Worm (Caenorhabditis elegans) whole organism, late embryonic: ENCODE data around the gene Y116A8C.469.
A peak's percentile ranks its signal among the peaks of the same experiment; 100 is the strongest.

Experiments
- C08G9.2 ChIP-seq: sonication (generic microtip); optimal IDR thresholded peaks from 2 replicates; lab custom pipeline; 2016; ENCODE audit warnings: mild to moderate bottlenecking, missing genetic modification characterization, moderate library complexity, missing compliant biosample characterization
- C38D4.7 ChIP-seq: fragments of 200-800 bp; sonication (Bioruptor generic); optimal IDR thresholded peaks from 2 replicates; lab custom pipeline; 2018; ENCODE audit warnings: mild to moderate bottlenecking, missing genetic modification characterization, moderate library complexity, missing compliant biosample characterization
- F13H6.1 ChIP-seq: sonication (generic microtip); optimal IDR thresholded peaks from 2 replicates; lab custom pipeline; 2016; ENCODE audit warnings: missing genetic modification characterization, missing compliant biosample characterization
- K02D7.2 ChIP-seq: sonication (generic microtip); optimal IDR thresholded peaks from 2 replicates; lab custom pipeline; 2017; ENCODE audit warnings: mild to moderate bottlenecking, missing genetic modification characterization, missing compliant biosample characterization
- T23F11.4 ChIP-seq: fragments of 200-800 bp; sonication (Bioruptor generic); optimal IDR thresholded peaks from 2 replicates; lab custom pipeline; 2018; ENCODE audit warnings: mild to moderate bottlenecking, missing genetic modification characterization, missing compliant biosample characterization
- Y22D7AL.16 ChIP-seq: sonication (generic microtip); optimal IDR thresholded peaks from 2 replicates; lab custom pipeline; 2016; ENCODE audit warnings: missing genetic modification characterization, missing compliant biosample characterization
- ahr-1 ChIP-seq: sonication (generic microtip); optimal IDR thresholded peaks from 2 replicates; lab custom pipeline; 2016; ENCODE audit warnings: missing genetic modification characterization, missing compliant biosample characterization
- ceh-14 ChIP-seq: sonication (generic microtip); optimal IDR thresholded peaks from 2 replicates; lab custom pipeline; 2016; ENCODE audit warnings: missing genotype, missing genetic modification characterization, missing compliant biosample characterization
- ceh-18 ChIP-seq: sonication (generic microtip); optimal IDR thresholded peaks from 2 replicates; lab custom pipeline; 2016; ENCODE audit warnings: missing genetic modification characterization, missing compliant biosample characterization
- ceh-19 ChIP-seq: fragments of 200-800 bp; sonication (Bioruptor generic); optimal IDR thresholded peaks from 2 replicates; lab custom pipeline; 2018; ENCODE audit warnings: mild to moderate bottlenecking, missing genetic modification characterization, missing compliant biosample characterization
- ceh-2 ChIP-seq: sonication (generic microtip); optimal IDR thresholded peaks from 2 replicates; lab custom pipeline; 2016; ENCODE audit warnings: missing genotype, missing genetic modification characterization, missing compliant biosample characterization
- ceh-24 ChIP-seq: sonication (generic microtip); optimal IDR thresholded peaks from 2 replicates; lab custom pipeline; 2016; ENCODE audit warnings: mild to moderate bottlenecking, missing genetic modification characterization, missing compliant biosample characterization
- ceh-30 ChIP-seq: fragments of 150-350 bp; optimal IDR thresholded peaks from 2 replicates; lab custom pipeline; 2014; ENCODE audit warnings: missing biosample characterization, missing genetic modification characterization
- ceh-31 ChIP-seq: sonication (generic microtip); optimal IDR thresholded peaks from 2 replicates; lab custom pipeline; 2016; ENCODE audit warnings: missing genetic modification characterization, missing compliant biosample characterization
- ceh-34 ChIP-seq: sonication (generic microtip); optimal IDR thresholded peaks from 2 replicates; lab custom pipeline; 2016; ENCODE audit warnings: mild to moderate bottlenecking, missing genetic modification characterization, missing compliant biosample characterization
- ceh-45 ChIP-seq: fragments of 200-800 bp; sonication (Bioruptor generic); IDR thresholded peaks from 2 replicates; pipeline ENCODE4 v1.3.6; 2022; ENCODE audit warnings: missing genetic modification reagents, missing genetic modification characterization, missing compliant biosample characterization
- ceh-48 ChIP-seq: sonication (generic microtip); optimal IDR thresholded peaks from 2 replicates; lab custom pipeline; 2016; ENCODE audit warnings: missing genetic modification characterization, inconsistent platforms, missing compliant biosample characterization
- ceh-6 ChIP-seq: fragments of 200-800 bp; sonication (Bioruptor generic); optimal IDR thresholded peaks from 2 replicates; lab custom pipeline; 2018; ENCODE audit warnings: mild to moderate bottlenecking, missing genetic modification characterization, missing compliant biosample characterization
- ceh-9 ChIP-seq: sonication (generic microtip); optimal IDR thresholded peaks from 2 replicates; lab custom pipeline; 2016; ENCODE audit warnings: mild to moderate bottlenecking, missing genetic modification characterization, inconsistent platforms, missing compliant biosample characterization
- che-1 ChIP-seq: sonication (generic microtip); optimal IDR thresholded peaks from 2 replicates; lab custom pipeline; 2016; ENCODE audit warnings: mild to moderate bottlenecking, missing genetic modification characterization, missing compliant biosample characterization
- dmd-4 ChIP-seq: sonication (generic microtip); optimal IDR thresholded peaks from 2 replicates; lab custom pipeline; 2016; ENCODE audit warnings: borderline replicate concordance, missing genetic modification characterization, missing compliant biosample characterization
- dve-1 ChIP-seq: sonication (generic microtip); optimal IDR thresholded peaks from 2 replicates; lab custom pipeline; 2017; ENCODE audit warnings: antibody characterized with exemption, mild to moderate bottlenecking, missing genetic modification characterization, missing compliant biosample characterization
- elt-2 ChIP-seq: sonication (generic microtip); optimal IDR thresholded peaks from 2 replicates; lab custom pipeline; 2016; ENCODE audit warnings: missing genetic modification reagents, missing genetic modification characterization, missing compliant biosample characterization
- elt-4 ChIP-seq: sonication (generic microtip); optimal IDR thresholded peaks from 2 replicates; lab custom pipeline; 2016; ENCODE audit warnings: missing genetic modification characterization, missing compliant biosample characterization
- eyg-1 ChIP-seq: sonication (generic microtip); optimal IDR thresholded peaks from 2 replicates; lab custom pipeline; 2016; ENCODE audit warnings: missing genotype, missing genetic modification characterization, missing compliant biosample characterization
- fax-1 ChIP-seq: sonication (generic microtip); optimal IDR thresholded peaks from 2 replicates; lab custom pipeline; 2016; ENCODE audit warnings: missing genotype, missing genetic modification characterization, missing compliant biosample characterization
- fkh-10 ChIP-seq: fragments of 150-350 bp; optimal IDR thresholded peaks from 2 replicates; lab custom pipeline; 2014; ENCODE audit warnings: missing biosample characterization, missing genetic modification reagents, missing genetic modification characterization
- fkh-6 ChIP-seq: sonication (generic microtip); optimal IDR thresholded peaks from 2 replicates; lab custom pipeline; 2016; ENCODE audit warnings: missing genetic modification characterization, missing compliant biosample characterization
- gmeb-2 ChIP-seq: sonication (generic microtip); optimal IDR thresholded peaks from 2 replicates; lab custom pipeline; 2016; ENCODE audit warnings: missing genetic modification characterization, inconsistent platforms, missing compliant biosample characterization
- hlh-15 ChIP-seq: sonication (generic microtip); optimal IDR thresholded peaks from 2 replicates; lab custom pipeline; 2016; ENCODE audit warnings: missing genetic modification characterization, missing compliant biosample characterization
- hlh-30 ChIP-seq: sonication (generic microtip); optimal IDR thresholded peaks from 2 replicates; lab custom pipeline; 2017; ENCODE audit warnings: antibody characterized with exemption, missing genetic modification characterization, missing compliant biosample characterization; ENCODE audit not compliant: insufficient read depth
- hlh-6 ChIP-seq: sonication (generic microtip); optimal IDR thresholded peaks from 2 replicates; lab custom pipeline; 2016; ENCODE audit warnings: missing genotype, missing genetic modification characterization, missing compliant biosample characterization
- hlh-8 ChIP-seq: sonication (generic microtip); optimal IDR thresholded peaks from 2 replicates; lab custom pipeline; 2016; ENCODE audit warnings: missing genotype, missing genetic modification characterization, missing compliant biosample characterization
- lim-6 ChIP-seq: sonication (generic microtip); optimal IDR thresholded peaks from 2 replicates; lab custom pipeline; 2016; ENCODE audit warnings: missing genetic modification characterization, missing compliant biosample characterization
- lin-11 ChIP-seq: fragments of 200-800 bp; sonication (Bioruptor generic); optimal IDR thresholded peaks from 2 replicates; lab custom pipeline; 2018; ENCODE audit warnings: mild to moderate bottlenecking, missing genetic modification characterization, missing compliant biosample characterization
- madf-2 ChIP-seq: sonication (generic microtip); optimal IDR thresholded peaks from 2 replicates; lab custom pipeline; 2017; ENCODE audit warnings: missing genetic modification characterization, missing compliant biosample characterization
- mec-3 ChIP-seq: sonication (generic microtip); optimal IDR thresholded peaks from 2 replicates; lab custom pipeline; 2016; ENCODE audit warnings: borderline replicate concordance, missing genetic modification characterization, missing compliant biosample characterization
- nhr-232 ChIP-seq: sonication (generic microtip); optimal IDR thresholded peaks from 2 replicates; lab custom pipeline; 2016; ENCODE audit warnings: missing genetic modification characterization, missing compliant biosample characterization
- npax-4 ChIP-seq: sonication (generic microtip); optimal IDR thresholded peaks from 2 replicates; lab custom pipeline; 2016; ENCODE audit warnings: missing genetic modification characterization, missing compliant biosample characterization
- odd-2 ChIP-seq: sonication (generic microtip); optimal IDR thresholded peaks from 2 replicates; lab custom pipeline; 2017; ENCODE audit warnings: antibody characterized with exemption, mild to moderate bottlenecking, missing genetic modification characterization, missing compliant biosample characterization
- pag-3 ChIP-seq: sonication (generic microtip); optimal IDR thresholded peaks from 2 replicates; lab custom pipeline; 2016; ENCODE audit warnings: missing compliant biosample characterization, missing genetic modification characterization, borderline replicate concordance
- pat-9 ChIP-seq: fragments of 200-800 bp; sonication (Bioruptor generic); optimal IDR thresholded peaks from 2 replicates; lab custom pipeline; 2018; ENCODE audit warnings: mild to moderate bottlenecking, missing genetic modification characterization, moderate library complexity, missing compliant biosample characterization
- pax-1 ChIP-seq: fragments of 150-350 bp; optimal IDR thresholded peaks from 2 replicates; lab custom pipeline; 2014; ENCODE audit warnings: missing biosample characterization, missing genetic modification characterization
- pha-2 ChIP-seq: sonication (generic microtip); optimal IDR thresholded peaks from 2 replicates; lab custom pipeline; 2017; ENCODE audit warnings: mild to moderate bottlenecking, missing genetic modification characterization, missing compliant biosample characterization
- pha-4 ChIP-seq: fragments of 150-350 bp; optimal IDR thresholded peaks from 2 replicates; lab custom pipeline; 2018; ENCODE audit warnings: missing biosample characterization, missing genetic modification reagents, missing genetic modification characterization
- pqm-1 ChIP-seq: sonication (generic microtip); optimal IDR thresholded peaks from 2 replicates; lab custom pipeline; 2016; ENCODE audit warnings: missing genetic modification characterization, missing compliant biosample characterization
- pros-1 ChIP-seq: fragments of 150-350 bp; optimal IDR thresholded peaks from 2 replicates; lab custom pipeline; 2014; ENCODE audit warnings: missing biosample characterization, missing genetic modification reagents, missing genetic modification characterization
- sdc-2 ChIP-seq: sonication (generic microtip); optimal IDR thresholded peaks from 2 replicates; lab custom pipeline; 2016; ENCODE audit warnings: missing genotype, missing genetic modification characterization, missing compliant biosample characterization
- tbx-7 ChIP-seq: sonication (generic microtip); optimal IDR thresholded peaks from 2 replicates; lab custom pipeline; 2016; ENCODE audit warnings: missing genotype, missing genetic modification characterization, missing compliant biosample characterization
- ttx-3 ChIP-seq: sonication (generic microtip); optimal IDR thresholded peaks from 2 replicates; lab custom pipeline; 2016; ENCODE audit warnings: missing genetic modification reagents, missing genetic modification characterization, missing compliant biosample characterization
- unc-42 ChIP-seq: sonication (generic microtip); optimal IDR thresholded peaks from 2 replicates; lab custom pipeline; 2016; ENCODE audit warnings: missing genotype, missing genetic modification characterization, missing compliant biosample characterization
- unc-55 ChIP-seq: sonication (generic microtip); optimal IDR thresholded peaks from 2 replicates; lab custom pipeline; 2017; ENCODE audit warnings: missing biosample characterization, missing genetic modification reagents, missing genetic modification characterization
- unc-86 ChIP-seq: sonication (generic microtip); optimal IDR thresholded peaks from 2 replicates; lab custom pipeline; 2016; ENCODE audit warnings: missing genetic modification characterization, missing compliant biosample characterization
- ztf-16 ChIP-seq: sonication (generic microtip); optimal IDR thresholded peaks from 2 replicates; lab custom pipeline; 2017; ENCODE audit warnings: missing genetic modification characterization, missing compliant biosample characterization

Gene Y116A8C.469

DNA sequence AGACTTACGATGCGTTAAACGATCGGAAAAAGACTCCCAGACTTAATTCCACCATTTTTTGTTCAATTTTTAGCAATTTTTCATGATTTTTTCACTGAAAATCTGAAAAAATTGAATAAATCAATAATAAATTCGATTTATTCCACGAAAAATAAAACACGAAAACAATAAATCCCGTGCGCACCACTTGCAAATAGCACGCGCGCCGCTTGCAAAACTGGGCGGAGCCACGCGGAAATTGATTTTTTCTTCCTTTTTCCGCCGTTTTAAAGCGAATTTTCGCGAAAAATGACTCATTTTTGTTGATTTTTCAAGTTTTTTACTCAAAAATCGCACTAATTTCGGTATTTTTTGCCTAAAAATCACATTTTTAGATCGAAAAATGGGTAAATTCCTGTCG is 29.0 kb upstream of the Y116A8C.469 start, which contains the start of the genes Y116A8C.9 and arf-6:
TSS of gene Y116A8C.9 (minus strand) at position 55 of the 400 bp plus-strand sequence.
TSS of gene arf-6 (plus strand) at position 375 of the 400 bp plus-strand sequence.
- no peak for TF ChIP-seq ceh-18
- TF ChIP-seq eyg-1 = no peak
- TF ChIP-seq fax-1 (tag; lab: Kevin White, UChicago) = peak; percentile 44
- TF ChIP-seq pha-4 (tag; lab: Kevin White, UChicago) = no peak
- TF ChIP-seq ceh-6 (GFP tag; lab: Kevin White, UChicago) = no peak
- peak; percentile 68 for TF ChIP-seq ttx-3 (tag; lab: Kevin White, UChicago)
- peak; percentile 41 for TF ChIP-seq lim-6 (tag; lab: Kevin White, UChicago)
- no peak for TF ChIP-seq nhr-232 (tag; lab: Kevin White, UChicago)
- TF ChIP-seq ahr-1 (tag; lab: Kevin White, UChicago) = peak; percentile 62
- peak; percentile 32 for TF ChIP-seq ceh-14
- peak; percentile 35 for TF ChIP-seq F13H6.1
- peak; percentile 22 for TF ChIP-seq C08G9.2 (tag; lab: Kevin White, UChicago)
- no peak for TF ChIP-seq mec-3
- no peak for TF ChIP-seq dve-1 (tag; lab: Kevin White, UChicago)
- peak; percentile 54 for TF ChIP-seq K02D7.2
- no peak for TF ChIP-seq pax-1
- peak; percentile 53 for TF ChIP-seq pat-9 (tag; lab: Kevin White, UChicago)
- peak; percentile 45 for TF ChIP-seq Y22D7AL.16
- TF ChIP-seq ceh-30 = no peak
- peak; percentile 58 for TF ChIP-seq unc-42
- TF ChIP-seq elt-4 (tag; lab: Kevin White, UChicago) = no peak
- no peak for TF ChIP-seq pros-1
- peak; percentile 59 for TF ChIP-seq ceh-34
- TF ChIP-seq gmeb-2 (tag; lab: Kevin White, UChicago) = peak; percentile 56
- TF ChIP-seq che-1 = peak; percentile 29
- no peak for TF ChIP-seq ceh-24 (tag; lab: Kevin White, UChicago)
- peak; percentile 54 for TF ChIP-seq ztf-16
- TF ChIP-seq elt-2 (tag; lab: Kevin White, UChicago) = peak; percentile 75
- peak; percentile 56 for TF ChIP-seq ceh-2
- TF ChIP-seq ceh-19 = peak; percentile 68
- TF ChIP-seq tbx-7 (tag; lab: Kevin White, UChicago) = peak; percentile 36
- TF ChIP-seq ceh-9 (tag; lab: Kevin White, UChicago) = no peak
- TF ChIP-seq lin-11 (tag; lab: Kevin White, UChicago) = no peak
- peak; percentile 61 for TF ChIP-seq ceh-31
- TF ChIP-seq ceh-45 (GFP tag; lab: Robert Waterston, UW) = no peak
- no peak for TF ChIP-seq pha-2 (tag; lab: Kevin White, UChicago)
- TF ChIP-seq hlh-15 (tag; lab: Kevin White, UChicago) = peak; percentile 46
- peak; percentile 48 for TF ChIP-seq hlh-30 (tag; lab: Kevin White, UChicago)
- TF ChIP-seq madf-2 (tag; lab: Kevin White, UChicago) = peak; percentile 27
- no peak for TF ChIP-seq fkh-10 (GFP tag; lab: Kevin White, UChicago)
- TF ChIP-seq hlh-6 (tag; lab: Kevin White, UChicago) = no peak
- peak; percentile 6 for TF ChIP-seq npax-4 (tag; lab: Kevin White, UChicago)
- no peak for TF ChIP-seq pqm-1 (tag; lab: Kevin White, UChicago)
- TF ChIP-seq ceh-48 (tag; lab: Kevin White, UChicago) = peak; percentile 92
- TF ChIP-seq hlh-8 (tag; lab: Kevin White, UChicago) = peak; percentile 22
- peak; percentile 54 for TF ChIP-seq T23F11.4
- no peak for TF ChIP-seq unc-55 (GFP tag; lab: Kevin White, UChicago)
- no peak for TF ChIP-seq pag-3 (tag; lab: Kevin White, UChicago)
- peak; percentile 69 for TF ChIP-seq unc-86
- TF ChIP-seq fkh-6 = no peak
- TF ChIP-seq sdc-2 (tag; lab: Kevin White, UChicago) = no peak
- no peak for TF ChIP-seq odd-2 (tag; lab: Kevin White, UChicago)
- peak; percentile 18 for TF ChIP-seq dmd-4 (tag; lab: Kevin White, UChicago)
- peak; percentile 62 for TF ChIP-seq C38D4.7
